Fruit fly (Drosophila melanogaster) whole organism, adult: Measurements from ENCODE around the gene CG14535.

ENCODE experiments used
- CG12768 ChIP-seq: fragments of 200-800 bp; sonication (Bioruptor generic); optimal IDR thresholded peaks from 2 replicates; lab custom pipeline; 2017; ENCODE audit warnings: missing biosample characterization, missing genetic modification characterization, mild to moderate bottlenecking, moderate library complexity, missing genetic modification reagents
- CG33017 ChIP-seq: fragments of 200-800 bp; sonication (Bioruptor generic); optimal IDR thresholded peaks from 2 replicates; lab custom pipeline; 2018; ENCODE audit warnings: missing biosample characterization, mild to moderate bottlenecking, missing genetic modification characterization, moderate library complexity
- Crg-1 ChIP-seq: fragments of 200-800 bp; sonication (Bioruptor generic); optimal IDR thresholded peaks from 2 replicates; lab custom pipeline; 2016; ENCODE audit warnings: missing biosample characterization, missing genetic modification characterization
- Mnt ChIP-seq: fragments of 200-800 bp; sonication (Bioruptor generic); optimal IDR thresholded peaks from 2 replicates; lab custom pipeline; 2016; ENCODE audit warnings: missing biosample characterization, mild to moderate bottlenecking, missing genetic modification characterization
- cic ChIP-seq: fragments of 200-800 bp; sonication (Bioruptor generic); optimal IDR thresholded peaks from 2 replicates; lab custom pipeline; 2017; ENCODE audit warnings: missing biosample characterization, mild to moderate bottlenecking, missing genetic modification characterization, moderate library complexity
- kay ChIP-seq: fragments of 200-800 bp; sonication (Bioruptor generic); peaks from one replicate; lab custom pipeline; 2016; ENCODE audit warnings: missing biosample characterization, missing genetic modification characterization, borderline replicate concordance
- ovo ChIP-seq: fragments of 200-800 bp; sonication (Bioruptor generic); optimal IDR thresholded peaks from 2 replicates; lab custom pipeline; 2016; ENCODE audit warnings: missing biosample characterization, missing genetic modification characterization

DNA sequence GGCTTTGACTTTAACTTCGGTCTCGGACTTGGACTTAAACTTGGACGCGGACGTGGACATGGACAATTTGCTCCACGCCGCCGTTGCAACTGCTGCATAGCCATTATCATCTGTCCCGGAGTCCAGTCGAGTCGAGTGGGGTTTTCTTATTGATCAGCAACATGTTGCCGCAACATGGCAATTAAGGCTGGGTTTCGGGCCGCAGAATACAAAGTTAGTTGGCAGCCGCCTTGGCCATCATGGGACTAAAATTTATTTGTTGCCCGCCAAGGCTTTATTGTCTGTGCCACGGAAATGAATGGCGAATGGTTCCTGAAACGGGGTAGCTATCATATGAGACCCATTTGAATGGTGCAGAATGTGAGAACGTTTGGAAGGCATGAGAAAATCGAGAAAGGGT, 46.6 kb upstream of the CG14535 start:
- TF ChIP-seq kay (GFP tag; lab: Kevin White, UChicago), result no peak
- TF ChIP-seq ovo (GFP tag; lab: Kevin White, UChicago), result no peak
- no peak for TF ChIP-seq CG33017
- TF ChIP-seq CG12768 (GFP tag; lab: Kevin White, UChicago), result no peak
- no peak for TF ChIP-seq Mnt (GFP tag; lab: Kevin White, UChicago)
- no peak for TF ChIP-seq cic (GFP tag; lab: Kevin White, UChicago)
- TF ChIP-seq Crg-1 (GFP tag; lab: Kevin White, UChicago), result no peak
